Fruit fly (Drosophila melanogaster) whole organism, prepupa: ENCODE measurements around the gene CG6142.

Experiments used
- Blimp-1 ChIP-seq: fragments of 200-800 bp; sonication (Bioruptor generic); optimal IDR thresholded peaks from 3 replicates; lab custom pipeline; 2017; ENCODE audit warnings: missing biosample characterization, missing genetic modification characterization, mild to moderate bottlenecking, moderate library complexity, missing genetic modification reagents
- CG10631 ChIP-seq: fragments of 200-800 bp; sonication (Bioruptor generic); optimal IDR thresholded peaks from 2 replicates; lab custom pipeline; 2016; ENCODE audit warnings: missing biosample characterization, missing genetic modification characterization
- CG10669 ChIP-seq: fragments of 200-800 bp; sonication (Bioruptor generic); optimal IDR thresholded peaks from 3 replicates; lab custom pipeline; 2018; ENCODE audit warnings: missing biosample characterization, mild to moderate bottlenecking, missing genetic modification characterization, moderate library complexity
- CG11762 ChIP-seq: fragments of 200-800 bp; sonication (Bioruptor generic); optimal IDR thresholded peaks from 3 replicates; lab custom pipeline; 2016; ENCODE audit warnings: missing biosample characterization, missing genetic modification characterization; ENCODE audit not compliant: insufficient read depth
- CG11902 ChIP-seq: fragments of 200-800 bp; sonication (Bioruptor generic); optimal IDR thresholded peaks from 3 replicates; lab custom pipeline; 2016; ENCODE audit warnings: missing biosample characterization, missing genetic modification characterization
- CG15336 ChIP-seq: fragments of 200-800 bp; sonication (Bioruptor generic); IDR thresholded peaks from 2 replicates; pipeline ENCODE4 v1.3.6; 2022; ENCODE audit warnings: missing biosample characterization, missing genetic modification characterization
- CG1621 ChIP-seq: fragments of 200-800 bp; sonication (Bioruptor generic); optimal IDR thresholded peaks from 3 replicates; lab custom pipeline; 2018; ENCODE audit warnings: missing biosample characterization, mild to moderate bottlenecking, missing genetic modification characterization
- CG16779 ChIP-seq: fragments of 200-800 bp; sonication (Bioruptor generic); optimal IDR thresholded peaks from 3 replicates; lab custom pipeline; 2017; ENCODE audit warnings: missing biosample characterization, mild to moderate bottlenecking, missing genetic modification characterization
- CG3032 ChIP-seq: fragments of 200-800 bp; optimal IDR thresholded peaks from 2 replicates; lab custom pipeline; 2019; ENCODE audit warnings: missing biosample characterization, mild to moderate bottlenecking, missing genetic modification characterization, moderate library complexity
- CG32006 ChIP-seq: fragments of 200-800 bp; sonication (Bioruptor generic); optimal IDR thresholded peaks from 3 replicates; lab custom pipeline; 2017; ENCODE audit warnings: missing biosample characterization, mild to moderate bottlenecking, missing genetic modification characterization
- CG3919 ChIP-seq: fragments of 200-800 bp; sonication (Bioruptor generic); optimal IDR thresholded peaks from 3 replicates; lab custom pipeline; 2016; ENCODE audit warnings: missing biosample characterization, missing genetic modification characterization
- CG4318 ChIP-seq: fragments of 200-800 bp; sonication (Bioruptor generic); optimal IDR thresholded peaks from 3 replicates; lab custom pipeline; 2017; ENCODE audit warnings: missing biosample characterization, mild to moderate bottlenecking, missing genetic modification characterization
- CG6163 ChIP-seq: fragments of 200-800 bp; sonication (Bioruptor generic); IDR thresholded peaks from 3 replicates; pipeline ENCODE4 v1.3.6; 2022; ENCODE audit warnings: missing biosample characterization, missing genetic modification characterization
- CG6276 ChIP-seq: fragments of 200-800 bp; sonication (Bioruptor generic); optimal IDR thresholded peaks from 2 replicates; lab custom pipeline; 2017; ENCODE audit warnings: missing biosample characterization, mild to moderate bottlenecking, missing genetic modification characterization
- CG6792 ChIP-seq: fragments of 200-800 bp; sonication (Bioruptor generic); optimal IDR thresholded peaks from 3 replicates; lab custom pipeline; 2016; ENCODE audit warnings: missing biosample characterization, missing genetic modification characterization
- CG7368 ChIP-seq: fragments of 200-800 bp; sonication (Bioruptor generic); optimal IDR thresholded peaks from 3 replicates; lab custom pipeline; 2016; ENCODE audit warnings: missing biosample characterization, missing genetic modification characterization
- CG8119 ChIP-seq: fragments of 200-800 bp; sonication (Bioruptor generic); IDR thresholded peaks from 3 replicates; pipeline ENCODE4 v1.3.6; 2022; ENCODE audit warnings: missing biosample characterization, missing genetic modification characterization
- CG8319 ChIP-seq: fragments of 200-800 bp; sonication (Bioruptor generic); optimal IDR thresholded peaks from 3 replicates; lab custom pipeline; 2016; ENCODE audit warnings: missing biosample characterization, missing genetic modification characterization
- Eip78C ChIP-seq: fragments of 200-800 bp; sonication (Bioruptor generic); peaks from one replicate; lab custom pipeline; 2016; ENCODE audit warnings: missing biosample characterization, missing genetic modification characterization
- Eip93F ChIP-seq: fragments of 200-800 bp; sonication (Bioruptor generic); optimal IDR thresholded peaks from 2 replicates; lab custom pipeline; 2016; ENCODE audit warnings: missing biosample characterization, mild to moderate bottlenecking, missing genetic modification characterization
- Ets96B ChIP-seq: fragments of 200-800 bp; optimal IDR thresholded peaks from 2 replicates; lab custom pipeline; 2019; ENCODE audit warnings: missing biosample characterization, mild to moderate bottlenecking, missing genetic modification characterization, moderate library complexity
- Gug ChIP-seq: fragments of 200-800 bp; sonication (Bioruptor generic); IDR thresholded peaks from 2 replicates; pipeline ENCODE4 v1.3.6; 2022; ENCODE audit warnings: missing biosample characterization, missing genetic modification characterization
- Hr38 ChIP-seq: sonication (Bioruptor generic); optimal IDR thresholded peaks from 2 replicates; lab custom pipeline; 2016; ENCODE audit warnings: missing biosample characterization, missing genetic modification characterization
- Hr39 ChIP-seq: fragments of 200-800 bp; sonication (Bioruptor generic); optimal IDR thresholded peaks from 2 replicates; lab custom pipeline; 2016; ENCODE audit warnings: missing biosample characterization, missing genetic modification characterization
- Hr4 ChIP-seq: fragments of 200-800 bp; sonication (Bioruptor generic); optimal IDR thresholded peaks from 3 replicates; lab custom pipeline; 2016; ENCODE audit warnings: missing biosample characterization, missing genetic modification characterization
- Lpt ChIP-seq: fragments of 200-800 bp; sonication (Bioruptor generic); optimal IDR thresholded peaks from 3 replicates; lab custom pipeline; 2016; ENCODE audit warnings: missing biosample characterization, missing genetic modification characterization
- Met ChIP-seq: fragments of 200-800 bp; sonication (Bioruptor generic); optimal IDR thresholded peaks from 3 replicates; lab custom pipeline; 2016; ENCODE audit warnings: missing biosample characterization, missing genetic modification characterization
- OdsH ChIP-seq: fragments of 200-800 bp; sonication (Bioruptor generic); optimal IDR thresholded peaks from 3 replicates; lab custom pipeline; 2016; ENCODE audit warnings: missing biosample characterization, missing genetic modification characterization
- Smox ChIP-seq: fragments of 200-800 bp; sonication (Bioruptor generic); optimal IDR thresholded peaks from 3 replicates; lab custom pipeline; 2016; ENCODE audit warnings: missing biosample characterization, missing genetic modification characterization
- Sox102F ChIP-seq: fragments of 200-800 bp; sonication (Bioruptor generic); optimal IDR thresholded peaks from 2 replicates; lab custom pipeline; 2016; ENCODE audit warnings: missing biosample characterization, mild to moderate bottlenecking, missing genetic modification characterization
- Sox15 ChIP-seq: fragments of 200-800 bp; sonication (Bioruptor generic); optimal IDR thresholded peaks from 3 replicates; lab custom pipeline; 2016; ENCODE audit warnings: missing biosample characterization, missing genetic modification characterization
- achi ChIP-seq: fragments of 200-800 bp; sonication (Bioruptor generic); optimal IDR thresholded peaks from 3 replicates; lab custom pipeline; 2016; ENCODE audit warnings: missing biosample characterization, missing genetic modification characterization
- acj6 ChIP-seq: fragments of 200-800 bp; sonication (Bioruptor generic); optimal IDR thresholded peaks from 3 replicates; lab custom pipeline; 2016; ENCODE audit warnings: missing biosample characterization, missing genetic modification characterization
- cyc ChIP-seq: fragments of 200-800 bp; sonication (Bioruptor generic); optimal IDR thresholded peaks from 3 replicates; lab custom pipeline; 2016; ENCODE audit warnings: missing biosample characterization, missing genetic modification characterization
- dac ChIP-seq: fragments of 200-800 bp; sonication (Bioruptor generic); optimal IDR thresholded peaks from 2 replicates; lab custom pipeline; 2017; ENCODE audit warnings: missing biosample characterization, mild to moderate bottlenecking, missing genetic modification characterization
- dsx ChIP-seq: fragments of 200-800 bp; optimal IDR thresholded peaks from 3 replicates; lab custom pipeline; 2019; ENCODE audit warnings: missing biosample characterization, mild to moderate bottlenecking, missing genetic modification characterization, moderate library complexity; ENCODE audit not compliant: poor library complexity, severe bottlenecking
- eg ChIP-seq: fragments of 200-800 bp; sonication (Bioruptor generic); IDR thresholded peaks from 3 replicates; pipeline ENCODE4 v1.3.6; 2022; ENCODE audit warnings: missing biosample characterization, missing genetic modification characterization
- fd85E ChIP-seq: fragments of 200-800 bp; sonication (Bioruptor generic); optimal IDR thresholded peaks from 3 replicates; lab custom pipeline; 2016; ENCODE audit warnings: missing biosample characterization, missing genetic modification characterization
- lz ChIP-seq: fragments of 200-800 bp; sonication (Bioruptor generic); optimal IDR thresholded peaks from 3 replicates; lab custom pipeline; 2016; ENCODE audit warnings: missing biosample characterization, missing genetic modification characterization
- net ChIP-seq: fragments of 200-800 bp; sonication (Bioruptor generic); optimal IDR thresholded peaks from 3 replicates; lab custom pipeline; 2016; ENCODE audit warnings: missing biosample characterization, missing genetic modification characterization
- pdm3 ChIP-seq: fragments of 200-800 bp; sonication (Bioruptor generic); optimal IDR thresholded peaks from 3 replicates; lab custom pipeline; 2016; ENCODE audit warnings: missing biosample characterization, missing genetic modification characterization
- ss ChIP-seq, 2 experiments: fragments of 200-800 bp; sonication (Bioruptor generic); optimal IDR thresholded peaks; 2 replicates in 1 of 2; 3 replicates in 1 of 2; lab custom pipeline; 2017 to 2018; ENCODE audit warnings: mild to moderate bottlenecking in 2 of 2, missing biosample characterization in 2 of 2, missing genetic modification characterization in 2 of 2, moderate library complexity in 1 of 2
- svp ChIP-seq: fragments of 200-800 bp; sonication (Bioruptor generic); peaks from one replicate; lab custom pipeline; 2016; ENCODE audit warnings: missing biosample characterization, missing genetic modification characterization
- topi ChIP-seq: fragments of 200-800 bp; sonication (Bioruptor generic); optimal IDR thresholded peaks from 3 replicates; lab custom pipeline; 2016; ENCODE audit warnings: missing biosample characterization, missing genetic modification characterization
- vri ChIP-seq: fragments of 200-800 bp; sonication (Bioruptor generic); optimal IDR thresholded peaks from 3 replicates; lab custom pipeline; 2016; ENCODE audit warnings: missing biosample characterization, mild to moderate bottlenecking, missing genetic modification characterization

The CG6142 gene

dm6 chr3R:26121785-26122184, 11.2 kb upstream of the CG6142 start (continued):
- no peak for TF ChIP-seq Ets96B (tag; lab: Kevin White, UChicago)
- TF ChIP-seq topi (GFP tag; lab: Kevin White, UChicago): peak; percentile 20
- peak; percentile 48 for TF ChIP-seq CG10631 (GFP tag; lab: Kevin White, UChicago)
- TF ChIP-seq svp (GFP tag; lab: Kevin White, UChicago): no peak
- TF ChIP-seq CG16779 (tag; lab: Kevin White, UChicago): no peak
- TF ChIP-seq Eip93F: no peak
- peak; percentile 26 for TF ChIP-seq CG11762
- TF ChIP-seq net (GFP tag; lab: Kevin White, UChicago): peak; percentile 62
- TF ChIP-seq CG6276 (GFP tag; lab: Kevin White, UChicago): peak; percentile 65
- TF ChIP-seq Sox102F: peak; percentile 19
- peak; percentile 29 for TF ChIP-seq Smox (GFP tag; lab: Kevin White, UChicago)
- TF ChIP-seq CG3919 (GFP tag; lab: Kevin White, UChicago): peak; percentile 40
- peak; percentile 51 for TF ChIP-seq lz (GFP tag; lab: Kevin White, UChicago)
- TF ChIP-seq acj6 (GFP tag; lab: Kevin White, UChicago): peak; percentile 58
- peak; percentile 68; the same call in 2 of the 3 replicates for TF ChIP-seq eg
- peak; percentile 70 for TF ChIP-seq pdm3
- TF ChIP-seq CG6163: no peak
- TF ChIP-seq CG15336 (GFP tag; lab: Robert Waterston, UW): peak; percentile 80
- peak; percentile 40 for TF ChIP-seq cyc (GFP tag; lab: Kevin White, UChicago)
- peak; percentile 35 for TF ChIP-seq Eip78C
- TF ChIP-seq vri: peak; percentile 18
- TF ChIP-seq CG4318 (GFP tag; lab: Kevin White, UChicago): peak; percentile 61
- TF ChIP-seq, all 60 proteins: peak for 38

DNA sequence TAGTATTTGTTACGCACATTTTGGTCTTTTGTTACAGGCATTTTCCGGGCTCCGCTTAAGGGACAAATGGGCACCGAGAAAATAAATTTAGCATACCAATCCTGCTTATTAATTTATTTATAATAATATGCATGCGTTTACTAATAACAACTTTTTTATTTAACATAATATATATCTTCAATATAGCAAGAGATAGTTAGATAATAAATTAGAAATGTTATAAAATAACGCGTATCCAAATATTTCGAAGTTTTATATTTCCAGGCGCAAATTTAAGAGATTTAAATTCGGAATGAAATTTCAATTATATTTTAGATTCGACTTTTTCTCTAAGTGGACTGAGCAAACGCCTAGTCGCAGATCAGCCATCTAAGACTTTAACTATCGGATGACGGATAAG, 10.1 kb upstream of the CG6142 start:
- no peak for TF ChIP-seq CG1621 (tag; lab: Kevin White, UChicago)
- no peak for TF ChIP-seq CG11902
- no peak for TF ChIP-seq OdsH (GFP tag; lab: Kevin White, UChicago)
- TF ChIP-seq CG8319 (GFP tag; lab: Kevin White, UChicago): no peak
- no peak for TF ChIP-seq Smox (GFP tag; lab: Kevin White, UChicago)
- no peak for TF ChIP-seq dsx (GFP tag; lab: Kevin White, UChicago)
- no peak for TF ChIP-seq CG16779 (tag; lab: Kevin White, UChicago)
- no peak for TF ChIP-seq CG3032
- no peak for TF ChIP-seq Blimp-1 (GFP tag; lab: Kevin White, UChicago)
- no peak for TF ChIP-seq Ets96B (tag; lab: Kevin White, UChicago)
- TF ChIP-seq CG10669: no peak
- TF ChIP-seq eg: no peak
- TF ChIP-seq dac (GFP tag; lab: Kevin White, UChicago): no peak
- TF ChIP-seq Lpt (GFP tag; lab: Kevin White, UChicago): no peak
- no peak for TF ChIP-seq acj6 (GFP tag; lab: Kevin White, UChicago)
- TF ChIP-seq ss (GFP tag; optimal IDR thresholded peaks at IDR 0.05; lab: Kevin White, UChicago): no peak
- TF ChIP-seq Sox15 (GFP tag; lab: Kevin White, UChicago): no peak
- no peak for TF ChIP-seq Hr39 (GFP tag; lab: Kevin White, UChicago)
- no peak for TF ChIP-seq net (GFP tag; lab: Kevin White, UChicago)
- TF ChIP-seq achi: no peak

- TF ChIP-seq CG32006 (GFP tag; lab: Kevin White, UChicago) (peak; percentile 43), dac (GFP tag; lab: Kevin White, UChicago) (no peak), CG10631 (GFP tag; lab: Kevin White, UChicago) (peak; percentile 19), CG6276 (GFP tag; lab: Kevin White, UChicago) (peak; percentile 1), CG8319 (GFP tag; lab: Kevin White, UChicago) (no peak), CG8119 (peak; percentile 62; the same call in 2 of the 3 replicates), CG7368 (GFP tag; lab: Kevin White, UChicago) (no peak), CG6792 (GFP tag; lab: Kevin White, UChicago) (peak; percentile 16), fd85E (GFP tag; lab: Kevin White, UChicago) (no peak), CG15336 (GFP tag; lab: Robert Waterston, UW) (peak; percentile 56), acj6 (GFP tag; lab: Kevin White, UChicago) (no peak), eg (peak; percentile 54; the same call in 2 of the 3 replicates), Gug (GFP tag; lab: Robert Waterston, UW) (0 out of 2 replicates have a peak, but pooled peaks have one; percentile 34), Eip78C (peak; percentile 56), Met (GFP tag; lab: Kevin White, UChicago) (peak; percentile 3), svp (GFP tag; lab: Kevin White, UChicago) (peak; percentile 64), Hr4 (GFP tag; lab: Kevin White, UChicago) (peak; percentile 56), CG6163 (peak; percentile 59; the same call in 1 of the 3 replicates), OdsH (GFP tag; lab: Kevin White, UChicago) (peak; percentile 15), Sox102F (no peak), pdm3 (peak; percentile 45), Hr38 (GFP tag; lab: Kevin White, UChicago) (no peak), achi (peak; percentile 40), lz (GFP tag; lab: Kevin White, UChicago) (no peak)
Measured at dm6 chr3R:26124576-26125283, 8.2 kb upstream of the CG6142 start.
